Worm (Caenorhabditis elegans) whole organism, early embryonic: Measurements from ENCODE around the gene R05H5.3.

Source experiments
- ama-1 ChIP-seq: fragments of 150-350 bp; optimal IDR thresholded peaks from 2 replicates; lab custom pipeline; 2014
- ets-7 ChIP-seq: sonication (generic microtip); optimal IDR thresholded peaks from 2 replicates; lab custom pipeline; 2016; ENCODE audit warnings: missing genotype, missing genetic modification characterization, missing compliant biosample characterization
- flt-1 ChIP-seq: fragments of 200-800 bp; sonication (Bioruptor generic); IDR thresholded peaks from 2 replicates; pipeline ENCODE4 v1.3.6; 2022; ENCODE audit warnings: missing genetic modification characterization, missing compliant biosample characterization

ce11 chrII:10200759-10201158 is 3.3 kb downstream of the R05H5.3 start, which contains the start of gene arv-1:
- TF ChIP-seq ets-7 (tag; lab: Kevin White, UChicago) (no peak), ama-1 (lab: Kevin White, UChicago) (no peak), flt-1 (no peak)
